Fruit fly (Drosophila melanogaster) whole organism, embryonic: ENCODE results near the gene CheB74a.
A peak's percentile ranks its signal among the peaks of the same experiment; 100 is the strongest.

Experiments
- Asciz ChIP-seq: fragments of 200-800 bp; sonication (Bioruptor generic); optimal IDR thresholded peaks from 2 replicates; lab custom pipeline; 2017; ENCODE audit warnings: missing biosample characterization, mild to moderate bottlenecking, missing genetic modification characterization, missing genetic modification reagents
- CG10431 ChIP-seq: fragments of 200-800 bp; sonication (Bioruptor generic); optimal IDR thresholded peaks from 3 replicates; lab custom pipeline; 2018; ENCODE audit warnings: missing biosample characterization, mild to moderate bottlenecking, missing genetic modification characterization
- CG15696 ChIP-seq: fragments of 200-800 bp; sonication (Bioruptor generic); optimal IDR thresholded peaks from 2 replicates; lab custom pipeline; 2019; ENCODE audit warnings: missing biosample characterization, mild to moderate bottlenecking, missing genetic modification characterization, moderate library complexity
- CG17361 ChIP-seq: fragments of 200-800 bp; sonication (Bioruptor generic); IDR thresholded peaks from 3 replicates; pipeline ENCODE4 v1.3.6; 2022; ENCODE audit warnings: missing biosample characterization, missing genetic modification characterization
- CG18599 ChIP-seq: fragments of 200-800 bp; sonication (Bioruptor generic); optimal IDR thresholded peaks from 3 replicates; lab custom pipeline; 2017; ENCODE audit warnings: missing biosample characterization, missing genetic modification characterization, mild to moderate bottlenecking, moderate library complexity, missing genetic modification reagents
- CG2712 ChIP-seq: fragments of 200-800 bp; optimal IDR thresholded peaks from 3 replicates; lab custom pipeline; 2019; ENCODE audit warnings: missing biosample characterization, mild to moderate bottlenecking, missing genetic modification characterization, moderate library complexity
- CG2875 ChIP-seq: fragments of 200-800 bp; sonication (Bioruptor generic); optimal IDR thresholded peaks from 2 replicates; lab custom pipeline; 2017; ENCODE audit warnings: missing biosample characterization, mild to moderate bottlenecking, missing genetic modification characterization, missing genetic modification reagents
- CG31388 ChIP-seq: fragments of 200-800 bp; sonication (Bioruptor generic); optimal IDR thresholded peaks from 2 replicates; lab custom pipeline; 2016; ENCODE audit warnings: missing biosample characterization, missing genetic modification characterization
- CG31441 ChIP-seq: fragments of 200-800 bp; sonication (Bioruptor generic); IDR thresholded peaks from 2 replicates; pipeline ENCODE4 v1.3.6; 2022; ENCODE audit warnings: missing biosample characterization, missing genetic modification characterization
- CG3163 ChIP-seq: fragments of 200-800 bp; sonication (Bioruptor generic); optimal IDR thresholded peaks from 3 replicates; lab custom pipeline; 2016; ENCODE audit warnings: missing biosample characterization, missing genetic modification characterization
- CG33213 ChIP-seq: fragments of 200-800 bp; sonication (Bioruptor generic); optimal IDR thresholded peaks from 3 replicates; lab custom pipeline; 2016; ENCODE audit warnings: missing biosample characterization, missing genetic modification characterization
- CG43689 ChIP-seq: fragments of 200-800 bp; sonication (Bioruptor generic); IDR thresholded peaks from 2 replicates; pipeline ENCODE4 v1.3.6; 2022; ENCODE audit warnings: missing biosample characterization, missing genetic modification characterization
- CG4820 ChIP-seq: fragments of 200-800 bp; sonication (Bioruptor generic); optimal IDR thresholded peaks from 3 replicates; lab custom pipeline; 2016; ENCODE audit warnings: missing biosample characterization, missing genetic modification characterization
- CG7928 ChIP-seq: fragments of 200-800 bp; sonication (Bioruptor generic); optimal IDR thresholded peaks from 2 replicates; lab custom pipeline; 2017; ENCODE audit warnings: missing biosample characterization, mild to moderate bottlenecking, missing genetic modification characterization
- CG7963 ChIP-seq: fragments of 200-800 bp; sonication (Bioruptor generic); IDR thresholded peaks from 3 replicates; pipeline ENCODE4 v1.3.6; 2022; ENCODE audit warnings: missing biosample characterization, missing genetic modification characterization; ENCODE audit not compliant: partially characterized antibody
- CG8089 ChIP-seq: fragments of 200-800 bp; sonication (Bioruptor generic); optimal IDR thresholded peaks from 3 replicates; lab custom pipeline; 2016; ENCODE audit warnings: missing biosample characterization, missing genetic modification characterization
- CG8281 ChIP-seq: fragments of 200-800 bp; sonication (Bioruptor generic); optimal IDR thresholded peaks from 2 replicates; lab custom pipeline; 2018; ENCODE audit warnings: missing biosample characterization, mild to moderate bottlenecking, missing genetic modification characterization, moderate library complexity
- CG9215 ChIP-seq: fragments of 200-800 bp; sonication (Bioruptor generic); IDR thresholded peaks from 2 replicates; pipeline ENCODE4 v1.3.6; 2022; ENCODE audit warnings: missing biosample characterization, missing genetic modification characterization
- CG9437 ChIP-seq: fragments of 200-800 bp; sonication (Bioruptor generic); optimal IDR thresholded peaks from 2 replicates; lab custom pipeline; 2018; ENCODE audit warnings: missing biosample characterization, mild to moderate bottlenecking, missing genetic modification characterization
- CG9876 ChIP-seq: fragments of 200-800 bp; sonication (Bioruptor generic); optimal IDR thresholded peaks from 2 replicates; lab custom pipeline; 2016; ENCODE audit warnings: missing biosample characterization, missing genetic modification characterization
- D ChIP-seq, 2 experiments: fragments of 200-800 bp in 1 of 2; fragments of >200 bp in 1 of 2; sonication (Bioruptor generic) in 1 of 2; optimal IDR thresholded peaks; 2 replicates in 1 of 2; 3 replicates in 1 of 2; lab custom pipeline; 2017; ENCODE audit warnings: mild to moderate bottlenecking in 1 of 2, missing biosample characterization in 1 of 2, missing genetic modification characterization in 1 of 2, missing genetic modification reagents in 1 of 2
- Dip3 ChIP-seq: fragments of 200-800 bp; sonication (Bioruptor generic); optimal IDR thresholded peaks from 3 replicates; lab custom pipeline; 2016; ENCODE audit warnings: missing biosample characterization, missing genetic modification characterization
- Ets97D ChIP-seq: fragments of 200-800 bp; sonication (Bioruptor generic); optimal IDR thresholded peaks from 3 replicates; lab custom pipeline; 2016; ENCODE audit warnings: missing biosample characterization, missing genetic modification characterization
- Hr3 ChIP-seq: fragments of 200-800 bp; sonication (Bioruptor generic); optimal IDR thresholded peaks from 3 replicates; lab custom pipeline; 2016; ENCODE audit warnings: missing biosample characterization, missing genetic modification characterization
- Hr39 ChIP-seq: fragments of >200 bp; optimal IDR thresholded peaks from 2 replicates; lab custom pipeline; 2017
- Lim3 ChIP-seq: fragments of 200-800 bp; sonication (Bioruptor generic); IDR thresholded peaks from 2 replicates; pipeline ENCODE4 v1.3.6; 2022; ENCODE audit warnings: missing biosample characterization, missing genetic modification characterization
- MBD-R2 ChIP-seq: fragments of 200-800 bp; sonication (Bioruptor generic); IDR thresholded peaks from 2 replicates; pipeline ENCODE4 v1.3.6; 2022; ENCODE audit warnings: missing biosample characterization, missing genetic modification characterization
- Meics ChIP-seq: fragments of 200-800 bp; sonication (Bioruptor generic); optimal IDR thresholded peaks from 2 replicates; lab custom pipeline; 2017; ENCODE audit warnings: missing biosample characterization, mild to moderate bottlenecking, missing genetic modification characterization
- NFAT ChIP-seq: fragments of 200-800 bp; sonication (Bioruptor generic); IDR thresholded peaks from 2 replicates; pipeline ENCODE4 v1.3.6; 2022; ENCODE audit warnings: missing biosample characterization, missing genetic modification characterization
- Nf-YA ChIP-seq: fragments of 200-800 bp; sonication (Bioruptor generic); IDR thresholded peaks from 2 replicates; pipeline ENCODE4 v1.3.6; 2022; ENCODE audit warnings: missing biosample characterization, missing genetic modification characterization
- Ptx1 ChIP-seq: fragments of 200-800 bp; sonication (Bioruptor generic); IDR thresholded peaks from 2 replicates; pipeline ENCODE4 v1.3.6; 2022; ENCODE audit warnings: missing biosample characterization, missing genetic modification characterization
- TFAM ChIP-seq: fragments of 200-800 bp; sonication (Bioruptor generic); optimal IDR thresholded peaks from 2 replicates; lab custom pipeline; 2017; ENCODE audit warnings: missing biosample characterization, missing genetic modification characterization, inconsistent platforms
- Vsx1 ChIP-seq: fragments of 200-800 bp; sonication (Bioruptor generic); optimal IDR thresholded peaks from 2 replicates; lab custom pipeline; 2017; ENCODE audit warnings: missing biosample characterization, mild to moderate bottlenecking, missing genetic modification characterization, missing genetic modification reagents
- abd-A ChIP-seq: fragments of 200-800 bp; sonication (Bioruptor generic); optimal IDR thresholded peaks from 3 replicates; lab custom pipeline; 2019; ENCODE audit warnings: missing biosample characterization, mild to moderate bottlenecking, missing genetic modification characterization, moderate library complexity
- al ChIP-seq: fragments of 200-800 bp; sonication (Bioruptor generic); IDR thresholded peaks from 2 replicates; pipeline ENCODE4 v1.3.6; 2022; ENCODE audit warnings: missing biosample characterization, missing genetic modification characterization
- bab2 ChIP-seq: fragments of 200-800 bp; sonication (Bioruptor generic); optimal IDR thresholded peaks from 2 replicates; lab custom pipeline; 2016; ENCODE audit warnings: missing biosample characterization, missing genetic modification characterization
- caup ChIP-seq: fragments of 200-800 bp; sonication (Bioruptor generic); optimal IDR thresholded peaks from 3 replicates; lab custom pipeline; 2017; ENCODE audit warnings: missing biosample characterization, mild to moderate bottlenecking, missing genetic modification characterization, moderate library complexity; ENCODE audit not compliant: severe bottlenecking
- gfzf ChIP-seq: fragments of 200-800 bp; sonication (Bioruptor generic); optimal IDR thresholded peaks from 2 replicates; lab custom pipeline; 2016; ENCODE audit warnings: missing biosample characterization, mild to moderate bottlenecking, missing genetic modification characterization, moderate library complexity
- grau ChIP-seq: fragments of 200-800 bp; optimal IDR thresholded peaks from 3 replicates; lab custom pipeline; 2019; ENCODE audit warnings: missing biosample characterization, mild to moderate bottlenecking, missing genetic modification characterization, moderate library complexity
- hbn ChIP-seq: fragments of 200-800 bp; sonication (Bioruptor generic); IDR thresholded peaks from 2 replicates; pipeline ENCODE4 v1.3.6; 2022; ENCODE audit warnings: missing biosample characterization, missing genetic modification characterization; ENCODE audit not compliant: partially characterized antibody
- lbe ChIP-seq: fragments of 200-800 bp; sonication (Bioruptor generic); optimal IDR thresholded peaks from 2 replicates; lab custom pipeline; 2016; ENCODE audit warnings: missing biosample characterization, mild to moderate bottlenecking, missing genetic modification characterization
- nmo ChIP-seq: fragments of 200-800 bp; sonication (Bioruptor generic); optimal IDR thresholded peaks from 2 replicates; lab custom pipeline; 2018; ENCODE audit warnings: missing biosample characterization, mild to moderate bottlenecking, missing genetic modification characterization, moderate library complexity
- pfk ChIP-seq: fragments of 200-800 bp; sonication (Bioruptor generic); optimal IDR thresholded peaks from 2 replicates; lab custom pipeline; 2018; ENCODE audit warnings: missing biosample characterization, mild to moderate bottlenecking, missing genetic modification characterization, moderate library complexity
- pita ChIP-seq: fragments of 200-800 bp; sonication (Bioruptor generic); optimal IDR thresholded peaks from 2 replicates; lab custom pipeline; 2017; ENCODE audit warnings: missing biosample characterization, mild to moderate bottlenecking, missing genetic modification characterization
- pnt ChIP-seq: fragments of 200-800 bp; sonication (Bioruptor generic); optimal IDR thresholded peaks from 3 replicates; lab custom pipeline; 2016; ENCODE audit warnings: missing biosample characterization, missing genetic modification characterization
- slp2 ChIP-seq: fragments of 200-800 bp; sonication (Bioruptor generic); optimal IDR thresholded peaks from 2 replicates; lab custom pipeline; 2016; ENCODE audit warnings: missing biosample characterization, missing genetic modification characterization
- sqz ChIP-seq: fragments of 200-800 bp; sonication (Bioruptor generic); optimal IDR thresholded peaks from 3 replicates; lab custom pipeline; 2018; ENCODE audit warnings: missing biosample characterization, mild to moderate bottlenecking, missing genetic modification characterization
- tup ChIP-seq: fragments of 200-800 bp; sonication (Bioruptor generic); optimal IDR thresholded peaks from 2 replicates; lab custom pipeline; 2016; ENCODE audit warnings: missing biosample characterization, mild to moderate bottlenecking, missing genetic modification characterization, moderate library complexity

The CheB74a gene

dm6 chr3L:17757156-17758083 is 37.8 kb upstream of the CheB74a start (continued):
- TF ChIP-seq Lim3 (GFP tag; lab: Robert Waterston, UW): no peak
- TF ChIP-seq CG15696 (tag; lab: Kevin White, UChicago): peak; percentile 91
- TF ChIP-seq pnt (GFP tag; lab: Kevin White, UChicago): peak; percentile 51
- TF ChIP-seq CG31388: peak; percentile 32
- no peak for TF ChIP-seq Hr39
- peak; percentile 74 for TF ChIP-seq CG9437 (GFP tag; lab: Kevin White, UChicago)
- no peak for TF ChIP-seq D (optimal IDR thresholded peaks at IDR 0.05; lab: Kevin White, UChicago)
- peak; percentile 94 for TF ChIP-seq D (GFP tag; optimal IDR thresholded peaks at IDR 0.05; lab: Kevin White, UChicago)
- TF ChIP-seq CG3163 (GFP tag; lab: Kevin White, UChicago): no peak
- peak; percentile 63 for TF ChIP-seq Vsx1
- TF ChIP-seq pita (GFP tag; lab: Kevin White, UChicago): no peak
- TF ChIP-seq pfk (GFP tag; lab: Kevin White, UChicago): no peak
- no peak; the same call in 1 of the 2 replicates for TF ChIP-seq Nf-YA (GFP tag; lab: Robert Waterston, UW)
- no peak for TF ChIP-seq CG7928 (GFP tag; lab: Kevin White, UChicago)
- TF ChIP-seq tup (GFP tag; lab: Kevin White, UChicago): no peak
- TF ChIP-seq sqz: peak; percentile 70
- TF ChIP-seq hbn (GFP tag; lab: Robert Waterston, UW): no peak
- TF ChIP-seq Dip3 (GFP tag; lab: Kevin White, UChicago): no peak
- peak; percentile 80 for TF ChIP-seq grau (tag; lab: Kevin White, UChicago)
- TF ChIP-seq bab2 (GFP tag; lab: Kevin White, UChicago): peak; percentile 46
- TF ChIP-seq CG4820 (GFP tag; lab: Kevin White, UChicago): peak; percentile 83
- TF ChIP-seq CG9876 (GFP tag; lab: Kevin White, UChicago): no peak
- no peak for TF ChIP-seq NFAT (GFP tag; lab: Robert Waterston, UW)
- TF ChIP-seq CG9215 (GFP tag; lab: Robert Waterston, UW): no peak
- peak; percentile 45 for TF ChIP-seq CG8281
- peak; percentile 63 for TF ChIP-seq Ptx1 (GFP tag; lab: Robert Waterston, UW)
- TF ChIP-seq CG8089: peak; percentile 65
- peak; percentile 94 for TF ChIP-seq nmo
- TF ChIP-seq CG10431 (GFP tag; lab: Kevin White, UChicago): peak; percentile 80
- no peak for TF ChIP-seq al (GFP tag; lab: Robert Waterston, UW)
- 0 out of 3 replicates have a peak, but pooled peaks have one; percentile 22 for TF ChIP-seq CG7963 (GFP tag; lab: Robert Waterston, UW)
- no peak for TF ChIP-seq abd-A (tag; lab: Kevin White, UChicago)
- peak; percentile 39 for TF ChIP-seq TFAM (GFP tag; lab: Kevin White, UChicago)
- TF ChIP-seq Hr3 (GFP tag; lab: Kevin White, UChicago): peak; percentile 74
- TF ChIP-seq CG17361 (GFP tag; lab: Robert Waterston, UW): peak; percentile 96
- no peak for TF ChIP-seq lbe (GFP tag; lab: Kevin White, UChicago)
- TF ChIP-seq caup (GFP tag; lab: Kevin White, UChicago): no peak
- TF ChIP-seq Ets97D (GFP tag; lab: Kevin White, UChicago): peak; percentile 7
- peak; percentile 88 for TF ChIP-seq CG2875 (GFP tag; lab: Kevin White, UChicago)
- no peak for TF ChIP-seq gfzf (GFP tag; lab: Kevin White, UChicago)
- peak; percentile 95 for TF ChIP-seq CG31441 (GFP tag; lab: Robert Waterston, UW)
- peak; percentile 32 for TF ChIP-seq slp2 (GFP tag; lab: Kevin White, UChicago)
- peak; percentile 29 for TF ChIP-seq Meics (GFP tag; lab: Kevin White, UChicago)
- peak; percentile 82 for TF ChIP-seq Asciz
- TF ChIP-seq CG33213 (GFP tag; lab: Kevin White, UChicago): peak; percentile 1
- peak; percentile 57 for TF ChIP-seq CG18599 (GFP tag; lab: Kevin White, UChicago)
- TF ChIP-seq CG43689 (GFP tag; lab: Robert Waterston, UW): no peak
- no peak for TF ChIP-seq MBD-R2 (GFP tag; lab: Robert Waterston, UW)
- peak; percentile 94 for TF ChIP-seq CG2712 (tag; lab: Kevin White, UChicago)
